Worm (Caenorhabditis elegans): Measurements from ENCODE around the gene F21C10.4.
A peak's percentile ranks its signal among the peaks of the same experiment; 100 is the strongest.

Gene F21C10.4

DNA sequence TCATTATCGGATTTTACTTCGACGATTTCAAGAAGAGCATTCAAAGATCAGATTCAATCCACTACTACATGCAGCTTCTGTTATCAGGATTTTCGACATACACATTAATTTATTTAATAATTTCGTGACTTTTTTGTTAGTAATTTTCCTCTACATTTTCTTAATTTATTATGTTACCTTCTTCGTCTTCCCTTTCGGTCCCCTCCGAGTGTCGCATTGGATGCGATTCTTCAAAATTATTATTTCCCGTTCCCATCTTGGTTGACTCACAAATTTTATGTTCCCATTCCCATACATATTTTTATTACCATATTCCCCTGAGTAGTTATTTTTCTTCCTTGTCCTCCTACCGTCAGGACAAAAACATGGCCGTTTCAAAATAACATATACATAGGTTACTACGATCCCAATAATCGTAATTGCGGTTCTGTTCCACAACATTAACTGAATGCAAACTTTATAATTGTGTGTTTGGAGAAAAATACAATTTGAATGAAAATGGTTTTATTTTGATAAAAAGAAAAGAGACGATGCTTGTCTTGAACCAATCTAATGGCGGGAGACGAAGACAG, 32.8 kb downstream of the F21C10.4 start:
- TF ChIP-seq ama-1 (optimal IDR thresholded peaks at IDR 0.05): peak; percentile 18
- TF ChIP-seq nhr-25 (tag; optimal IDR thresholded peaks at IDR 0.05): peak; percentile 40

DNA sequence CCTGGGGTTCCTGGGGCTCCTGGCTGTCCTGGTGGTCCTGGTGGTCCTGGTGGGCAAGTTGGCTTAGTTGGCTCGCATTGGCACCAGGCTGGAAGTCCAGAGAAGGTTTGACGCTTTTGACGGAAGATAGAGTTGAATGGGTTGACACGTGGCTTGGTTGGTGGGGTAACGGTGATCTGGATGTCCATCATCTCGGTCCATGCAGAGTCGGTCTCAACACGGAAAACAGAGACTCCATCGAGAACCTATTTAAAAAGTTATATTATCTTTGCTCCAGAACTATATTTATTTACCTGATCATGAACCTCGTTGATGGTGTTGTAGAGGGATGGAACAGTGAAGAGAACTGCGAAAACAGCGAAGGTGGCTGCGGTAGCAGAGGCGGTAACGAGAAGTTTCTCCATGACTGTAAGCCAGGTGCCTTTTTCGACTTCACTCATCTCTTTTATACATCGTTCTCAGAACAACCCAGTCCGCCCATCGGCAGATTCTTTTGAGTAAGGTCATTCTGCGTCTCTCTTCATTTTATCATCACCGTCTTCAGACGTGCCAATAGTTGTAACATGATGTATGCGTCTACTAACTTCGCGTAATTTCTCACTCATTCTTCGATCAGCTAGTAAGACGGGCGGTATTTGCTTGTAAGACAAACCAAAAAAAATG, 33.9 kb downstream of the F21C10.4 start, which contains the start of gene col-144:
Gene col-144 (minus strand): TSS at position 419 of the 663 bp plus-strand sequence.
- TF ChIP-seq ama-1 (optimal IDR thresholded peaks at IDR 0.05) (peak; percentile 20), nhr-25 (tag; optimal IDR thresholded peaks at IDR 0.05) (peak; percentile 68), nhr-21 (tag; optimal IDR thresholded peaks at IDR 0.05) (peak; percentile 21), crh-2 (tag; optimal IDR thresholded peaks at IDR 0.05) (peak; percentile 10), lin-13 (GFP tag; optimal IDR thresholded peaks at IDR 0.05) (no peak), sma-3 (GFP tag; optimal IDR thresholded peaks at IDR 0.05) (peak; percentile 28), ztf-11 (tag; optimal IDR thresholded peaks at IDR 0.05) (no peak), blmp-1 (tag; optimal IDR thresholded peaks at IDR 0.05; ENCODE audit: insufficient read depth) (peak; percentile 57), sma-9 (GFP tag; optimal IDR thresholded peaks at IDR 0.05) (peak; percentile 25), sma-9 (tag; optimal IDR thresholded peaks at IDR 0.05) (no peak), ztf-1 (GFP tag; conservative IDR thresholded peaks at IDR 0.05) (no peak), lsy-2 (tag; optimal IDR thresholded peaks at IDR 0.05) (no peak)

DNA sequence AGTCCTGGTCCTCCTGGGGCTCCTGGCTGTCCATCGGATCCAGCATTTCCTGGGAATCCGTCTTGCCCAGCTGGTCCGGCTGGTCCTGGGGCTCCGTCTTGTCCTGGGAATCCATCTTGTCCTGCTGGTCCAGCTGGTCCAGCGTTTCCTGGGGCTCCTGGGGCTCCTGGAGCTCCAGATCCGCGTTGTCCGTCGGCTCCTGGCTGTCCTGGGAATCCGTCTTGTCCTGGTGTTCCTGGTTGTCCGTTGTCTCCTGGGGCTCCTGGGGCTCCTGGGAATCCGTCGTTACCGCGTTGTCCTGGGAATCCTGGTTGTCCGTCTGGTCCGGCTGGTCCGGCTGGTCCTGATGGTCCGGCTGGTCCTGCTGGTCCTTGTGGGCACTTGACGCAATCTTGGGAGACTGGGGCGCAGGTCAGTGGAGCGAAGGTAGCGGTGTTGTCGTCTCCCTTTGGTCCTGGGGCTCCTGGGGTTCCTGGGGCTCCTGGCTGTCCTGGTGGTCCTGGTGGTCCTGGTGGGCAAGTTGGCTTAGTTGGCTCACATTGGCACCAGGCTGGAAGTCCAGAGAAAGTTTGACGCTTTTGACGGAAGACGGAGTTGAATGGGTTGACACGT, 35.8 kb downstream of the F21C10.4 start:
- TF ChIP-seq alr-1 (tag; optimal IDR thresholded peaks at IDR 0.05) (no peak), lsy-2 (tag; optimal IDR thresholded peaks at IDR 0.05) (no peak), F13H6.1 (tag; optimal IDR thresholded peaks at IDR 0.05) (no peak), ZK546.5 (tag; optimal IDR thresholded peaks at IDR 0.05) (no peak), crh-2 (tag; optimal IDR thresholded peaks at IDR 0.05) (no peak), ceh-16 (tag; optimal IDR thresholded peaks at IDR 0.05) (no peak), nhr-10 (tag; optimal IDR thresholded peaks at IDR 0.05) (no peak), nhr-12 (tag; optimal IDR thresholded peaks at IDR 0.05) (no peak), fos-1 (tag; optimal IDR thresholded peaks at IDR 0.05) (no peak), aly-2 (tag; optimal IDR thresholded peaks at IDR 0.05) (no peak), sma-3 (GFP tag; optimal IDR thresholded peaks at IDR 0.05) (no peak), snpc-4 (tag; optimal IDR thresholded peaks at IDR 0.05) (no peak), nhr-6 (tag; optimal IDR thresholded peaks at IDR 0.05) (no peak), nhr-23 (tag; optimal IDR thresholded peaks at IDR 0.05) (no peak)

DNA sequence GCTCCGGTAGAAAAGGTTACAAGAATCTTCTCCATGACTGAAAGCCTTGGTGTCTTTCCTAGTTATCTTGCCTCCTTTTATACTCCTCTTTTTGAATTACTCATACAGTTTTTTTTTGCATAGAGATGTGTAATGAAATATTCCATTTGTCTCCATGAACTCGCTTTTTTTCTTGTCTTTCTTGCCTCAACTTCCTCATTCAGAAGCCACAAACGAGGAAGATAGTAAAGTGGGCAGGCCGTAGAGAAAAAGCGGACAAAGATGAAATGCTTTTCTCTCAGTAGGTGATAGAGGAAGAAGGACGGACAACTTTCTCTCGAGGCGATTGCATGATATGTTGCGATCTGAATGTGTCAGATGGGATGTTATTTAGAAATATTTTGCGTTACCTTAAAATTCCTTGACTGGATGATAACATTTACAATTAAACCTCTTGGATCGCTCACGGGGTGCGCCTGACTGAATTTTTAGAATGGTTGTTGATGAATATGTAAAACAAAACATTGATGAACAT, 36.6 kb downstream of the F21C10.4 start, which contains the start of gene col-145:
Gene col-145 (minus strand): TSS at position 51 of the 514 bp plus-strand sequence.
- TF ChIP-seq blmp-1 (tag; optimal IDR thresholded peaks at IDR 0.05; ENCODE audit: insufficient read depth): peak; percentile 62
- TF ChIP-seq snpc-4 (tag; optimal IDR thresholded peaks at IDR 0.05): no peak

ce11 chrV:9163897-9164296, 37.5 kb downstream of the F21C10.4 start:
- TF ChIP-seq ceh-82 (tag; optimal IDR thresholded peaks at IDR 0.05) (no peak), gmeb-1 (tag; optimal IDR thresholded peaks at IDR 0.05) (no peak), sma-9 (GFP tag; optimal IDR thresholded peaks at IDR 0.05) (no peak), sma-9 (tag; optimal IDR thresholded peaks at IDR 0.05) (no peak), unc-39 (tag; optimal IDR thresholded peaks at IDR 0.05) (no peak), egl-27 (tag; optimal IDR thresholded peaks at IDR 0.05) (no peak), mdl-1 (tag; optimal IDR thresholded peaks at IDR 0.05) (no peak), nhr-25 (tag; optimal IDR thresholded peaks at IDR 0.05) (peak; percentile 91), peb-1 (tag; optimal IDR thresholded peaks at IDR 0.05) (no peak), nhr-10 (tag; optimal IDR thresholded peaks at IDR 0.05) (no peak), ztf-1 (GFP tag; conservative IDR thresholded peaks at IDR 0.05) (no peak), aly-2 (tag; optimal IDR thresholded peaks at IDR 0.05) (no peak), nhr-12 (tag; optimal IDR thresholded peaks at IDR 0.05) (no peak), fos-1 (tag; optimal IDR thresholded peaks at IDR 0.05) (no peak), alr-1 (tag; optimal IDR thresholded peaks at IDR 0.05) (no peak), dmd-4 (tag; optimal IDR thresholded peaks at IDR 0.05) (no peak), nhr-77 (tag; optimal IDR thresholded peaks at IDR 0.05) (no peak), nhr-21 (tag; optimal IDR thresholded peaks at IDR 0.05) (peak; percentile 28), nhr-23 (tag; optimal IDR thresholded peaks at IDR 0.05) (no peak), nhr-237 (tag; optimal IDR thresholded peaks at IDR 0.05) (no peak), ztf-11 (tag; optimal IDR thresholded peaks at IDR 0.05) (no peak), R02D3.7 (tag; optimal IDR thresholded peaks at IDR 0.05) (no peak), mab-5 (tag; optimal IDR thresholded peaks at IDR 0.05) (no peak), lin-13 (GFP tag; optimal IDR thresholded peaks at IDR 0.05) (peak; percentile 17), mbf-1 (tag; optimal IDR thresholded peaks at IDR 0.05) (no peak), lsy-2 (tag; optimal IDR thresholded peaks at IDR 0.05) (no peak), elt-1 (tag; optimal IDR thresholded peaks at IDR 0.05) (no peak), lin-11 (tag; optimal IDR thresholded peaks at IDR 0.05) (no peak), ceh-16 (tag; optimal IDR thresholded peaks at IDR 0.05) (no peak), nhr-129 (tag; optimal IDR thresholded peaks at IDR 0.05) (no peak), ZK546.5 (tag; optimal IDR thresholded peaks at IDR 0.05) (no peak), unc-62 (GFP tag; optimal IDR thresholded peaks at IDR 0.05) (no peak), ama-1 (optimal IDR thresholded peaks at IDR 0.05) (peak; percentile 93), snpc-4 (tag; optimal IDR thresholded peaks at IDR 0.05) (no peak), unc-55 (GFP tag; optimal IDR thresholded peaks at IDR 0.05) (no peak)
